Fruit fly (Drosophila melanogaster) whole organism, embryonic: Measurements from ENCODE around the gene CG7140.

Experiments
- Adf1 ChIP-seq: fragments of 200-800 bp; sonication (Bioruptor generic); IDR thresholded peaks from 2 replicates; pipeline ENCODE4 v1.3.6; 2022; ENCODE audit warnings: missing biosample characterization, missing genetic modification characterization
- Atf-2 ChIP-seq: fragments of 200-800 bp; sonication (Bioruptor generic); optimal IDR thresholded peaks from 2 replicates; lab custom pipeline; 2016; ENCODE audit warnings: missing biosample characterization, missing genetic modification characterization
- B-H2 ChIP-seq: fragments of 200-800 bp; sonication (Bioruptor generic); optimal IDR thresholded peaks from 2 replicates; lab custom pipeline; 2018; ENCODE audit warnings: missing biosample characterization, mild to moderate bottlenecking, missing genetic modification characterization
- Bteb2 ChIP-seq: fragments of 200-800 bp; sonication (Bioruptor generic); optimal IDR thresholded peaks from 2 replicates; lab custom pipeline; 2016; ENCODE audit warnings: missing biosample characterization, missing genetic modification characterization
- CG10209 ChIP-seq: fragments of 200-800 bp; sonication (Bioruptor generic); optimal IDR thresholded peaks from 3 replicates; lab custom pipeline; 2017; ENCODE audit warnings: missing biosample characterization, mild to moderate bottlenecking, missing genetic modification characterization, missing genetic modification reagents
- CG13296 ChIP-seq: fragments of 200-800 bp; sonication (Bioruptor generic); optimal IDR thresholded peaks from 3 replicates; lab custom pipeline; 2018; ENCODE audit warnings: missing biosample characterization, mild to moderate bottlenecking, missing genetic modification characterization
- CG14965 ChIP-seq: fragments of 200-800 bp; sonication (Bioruptor generic); optimal IDR thresholded peaks from 2 replicates; lab custom pipeline; 2016; ENCODE audit warnings: missing biosample characterization, missing genetic modification characterization, borderline replicate concordance
- CG1529 ChIP-seq: fragments of 200-800 bp; sonication (Bioruptor generic); optimal IDR thresholded peaks from 3 replicates; lab custom pipeline; 2018; ENCODE audit warnings: missing biosample characterization, missing genetic modification characterization
- CG16779 ChIP-seq: fragments of 200-800 bp; sonication (Bioruptor generic); IDR thresholded peaks from 2 replicates; pipeline ENCODE4 v1.3.6; 2022; ENCODE audit warnings: missing biosample characterization, missing genetic modification characterization
- CG16815 ChIP-seq: fragments of 200-800 bp; sonication (Bioruptor generic); optimal IDR thresholded peaks from 3 replicates; lab custom pipeline; 2017; ENCODE audit warnings: missing biosample characterization, mild to moderate bottlenecking, missing genetic modification characterization
- CG17829 ChIP-seq: fragments of 200-800 bp; optimal IDR thresholded peaks from 2 replicates; lab custom pipeline; 2019; ENCODE audit warnings: missing biosample characterization, mild to moderate bottlenecking, missing genetic modification characterization, moderate library complexity
- CG18262 ChIP-seq: fragments of 200-800 bp; optimal IDR thresholded peaks from 3 replicates; lab custom pipeline; 2019; ENCODE audit warnings: missing biosample characterization, mild to moderate bottlenecking, missing genetic modification characterization, moderate library complexity
- CG18619 ChIP-seq: fragments of 200-800 bp; sonication (Bioruptor generic); optimal IDR thresholded peaks from 3 replicates; lab custom pipeline; 2017; ENCODE audit warnings: missing biosample characterization, mild to moderate bottlenecking, missing genetic modification characterization
- CG42726 ChIP-seq: fragments of 200-800 bp; sonication (Bioruptor generic); IDR thresholded peaks from 2 replicates; pipeline ENCODE4 v1.3.6; 2022; ENCODE audit warnings: missing biosample characterization, missing genetic modification characterization; ENCODE audit not compliant: partially characterized antibody
- CG4707 ChIP-seq: fragments of 200-800 bp; sonication (Bioruptor generic); optimal IDR thresholded peaks from 2 replicates; lab custom pipeline; 2018; ENCODE audit warnings: missing biosample characterization, mild to moderate bottlenecking, missing genetic modification characterization, moderate library complexity
- CG7928 ChIP-seq: fragments of 200-800 bp; sonication (Bioruptor generic); optimal IDR thresholded peaks from 2 replicates; lab custom pipeline; 2017; ENCODE audit warnings: missing biosample characterization, mild to moderate bottlenecking, missing genetic modification characterization
- CG9817 ChIP-seq: fragments of 200-800 bp; sonication (Bioruptor generic); optimal IDR thresholded peaks from 2 replicates; lab custom pipeline; 2018; ENCODE audit warnings: missing biosample characterization, mild to moderate bottlenecking, missing genetic modification characterization, moderate library complexity
- CTCF ChIP-seq: fragments of 200-800 bp; sonication (Bioruptor generic); optimal IDR thresholded peaks from 2 replicates; lab custom pipeline; 2017; ENCODE audit warnings: missing biosample characterization, mild to moderate bottlenecking, missing genetic modification characterization, moderate library complexity
- Dek ChIP-seq: fragments of 200-800 bp; sonication (Bioruptor generic); optimal IDR thresholded peaks from 3 replicates; lab custom pipeline; 2019; ENCODE audit warnings: missing biosample characterization, mild to moderate bottlenecking, missing genetic modification characterization, moderate library complexity
- HmgD ChIP-seq: fragments of 200-800 bp; sonication (Bioruptor generic); optimal IDR thresholded peaks from 3 replicates; lab custom pipeline; 2016; ENCODE audit warnings: missing biosample characterization, missing genetic modification characterization
- Hr3 ChIP-seq: fragments of 200-800 bp; sonication (Bioruptor generic); optimal IDR thresholded peaks from 3 replicates; lab custom pipeline; 2016; ENCODE audit warnings: missing biosample characterization, missing genetic modification characterization
- Lpt ChIP-seq: fragments of >200 bp; optimal IDR thresholded peaks from 2 replicates; lab custom pipeline; 2018; ENCODE audit warnings: missing biosample characterization, missing genetic modification characterization
- Meics ChIP-seq: fragments of 200-800 bp; sonication (Bioruptor generic); optimal IDR thresholded peaks from 2 replicates; lab custom pipeline; 2017; ENCODE audit warnings: missing biosample characterization, mild to moderate bottlenecking, missing genetic modification characterization
- Neu2 ChIP-seq: fragments of 200-800 bp; sonication (Bioruptor generic); optimal IDR thresholded peaks from 3 replicates; lab custom pipeline; 2016; ENCODE audit warnings: missing biosample characterization, missing genetic modification characterization, borderline replicate concordance
- Nf-YC ChIP-seq: fragments of 200-800 bp; optimal IDR thresholded peaks from 3 replicates; lab custom pipeline; 2019; ENCODE audit warnings: missing biosample characterization, mild to moderate bottlenecking, missing genetic modification characterization, moderate library complexity
- Ravus ChIP-seq: fragments of 200-800 bp; sonication (Bioruptor generic); IDR thresholded peaks from 2 replicates; pipeline ENCODE4 v1.3.6; 2022; ENCODE audit warnings: missing biosample characterization, missing genetic modification characterization
- Sox100B ChIP-seq: fragments of 200-800 bp; sonication (Bioruptor generic); optimal IDR thresholded peaks from 3 replicates; lab custom pipeline; 2018; ENCODE audit warnings: missing biosample characterization, mild to moderate bottlenecking, missing genetic modification characterization
- Sox102F ChIP-seq: fragments of 200-800 bp; sonication (Bioruptor generic); optimal IDR thresholded peaks from 2 replicates; lab custom pipeline; 2018; ENCODE audit warnings: missing biosample characterization, mild to moderate bottlenecking, missing genetic modification characterization, moderate library complexity
- Usf ChIP-seq: fragments of 200-800 bp; sonication (Bioruptor generic); optimal IDR thresholded peaks from 2 replicates; lab custom pipeline; 2017; ENCODE audit warnings: missing genotype, missing biosample characterization, missing genetic modification characterization
- aop ChIP-seq: fragments of 200-800 bp; sonication (Bioruptor generic); IDR thresholded peaks from 2 replicates; pipeline ENCODE4 v1.3.6; 2022; ENCODE audit warnings: missing biosample characterization, missing genetic modification characterization
- caup ChIP-seq: fragments of 200-800 bp; sonication (Bioruptor generic); optimal IDR thresholded peaks from 3 replicates; lab custom pipeline; 2017; ENCODE audit warnings: missing biosample characterization, mild to moderate bottlenecking, missing genetic modification characterization, moderate library complexity; ENCODE audit not compliant: severe bottlenecking
- chif ChIP-seq, 2 experiments: fragments of 200-800 bp; sonication (Bioruptor generic); optimal IDR thresholded peaks; 3 replicates each; lab custom pipeline; 2016; ENCODE audit warnings: missing biosample characterization in 2 of 2, missing genetic modification characterization in 2 of 2
- ci ChIP-seq: fragments of 200-800 bp; sonication (Bioruptor generic); IDR thresholded peaks from 3 replicates; pipeline ENCODE4 v1.3.6; 2022; ENCODE audit warnings: missing biosample characterization, missing genetic modification characterization
- dmrt99B ChIP-seq: fragments of 200-800 bp; sonication (Bioruptor generic); optimal IDR thresholded peaks from 2 replicates; lab custom pipeline; 2018; ENCODE audit warnings: missing biosample characterization, mild to moderate bottlenecking, missing genetic modification characterization, moderate library complexity
- emc ChIP-seq: fragments of 200-800 bp; sonication (Bioruptor generic); optimal IDR thresholded peaks from 2 replicates; lab custom pipeline; 2016; ENCODE audit warnings: missing biosample characterization, missing genetic modification characterization
- ewg ChIP-seq: fragments of 200-800 bp; sonication (Bioruptor generic); optimal IDR thresholded peaks from 3 replicates; lab custom pipeline; 2017; ENCODE audit warnings: mild to moderate bottlenecking, missing biosample characterization, missing genetic modification reagents, missing genetic modification characterization
- fru ChIP-seq: fragments of >200 bp; optimal IDR thresholded peaks from 2 replicates; lab custom pipeline; 2017
- gem ChIP-seq: fragments of 200-800 bp; sonication (Bioruptor generic); optimal IDR thresholded peaks from 2 replicates; lab custom pipeline; 2019; ENCODE audit warnings: missing biosample characterization, mild to moderate bottlenecking, missing genetic modification characterization, moderate library complexity
- gro ChIP-seq: fragments of 200-800 bp; sonication (Bioruptor generic); optimal IDR thresholded peaks from 2 replicates; lab custom pipeline; 2016; ENCODE audit warnings: missing biosample characterization, missing genetic modification characterization
- gsb ChIP-seq: fragments of 200-800 bp; sonication (Bioruptor generic); IDR thresholded peaks from 2 replicates; pipeline ENCODE4 v1.3.6; 2022; ENCODE audit warnings: missing biosample characterization, missing genetic modification characterization
- jigr1 ChIP-seq: fragments of 200-800 bp; sonication (Bioruptor generic); IDR thresholded peaks from 3 replicates; pipeline ENCODE4 v1.3.6; 2022; ENCODE audit warnings: missing biosample characterization, missing genetic modification characterization
- lilli ChIP-seq: fragments of 200-800 bp; sonication (Bioruptor generic); optimal IDR thresholded peaks from 3 replicates; lab custom pipeline; 2016; ENCODE audit warnings: missing biosample characterization, missing genetic modification characterization
- lola ChIP-seq, 3 experiments: fragments of >200 bp in 2 of 3; fragments of 200-800 bp in 1 of 3; sonication (Bioruptor generic) in 1 of 3; optimal IDR thresholded peaks; 2 replicates each; lab custom pipeline; 2017 to 2019; ENCODE audit warnings: missing biosample characterization in 3 of 3, missing genetic modification characterization in 3 of 3, mild to moderate bottlenecking in 1 of 3, moderate library complexity in 1 of 3
- mirr ChIP-seq: fragments of 200-800 bp; sonication (Bioruptor generic); optimal IDR thresholded peaks from 3 replicates; lab custom pipeline; 2018; ENCODE audit warnings: missing biosample characterization, mild to moderate bottlenecking, missing genetic modification characterization
- p53 ChIP-seq: fragments of 200-800 bp; sonication (Bioruptor generic); optimal IDR thresholded peaks from 2 replicates; lab custom pipeline; 2016; ENCODE audit warnings: missing biosample characterization, missing genetic modification characterization
- phol ChIP-seq: fragments of 200-800 bp; sonication (Bioruptor generic); optimal IDR thresholded peaks from 3 replicates; lab custom pipeline; 2018; ENCODE audit warnings: missing biosample characterization, mild to moderate bottlenecking, missing genetic modification characterization, moderate library complexity
- row ChIP-seq: fragments of 200-800 bp; sonication (Bioruptor generic); IDR thresholded peaks from 3 replicates; pipeline ENCODE4 v1.3.6; 2022; ENCODE audit warnings: missing biosample characterization, missing genetic modification characterization
- seq ChIP-seq: fragments of 200-800 bp; sonication (Bioruptor generic); IDR thresholded peaks from 2 replicates; pipeline ENCODE4 v1.3.6; 2022; ENCODE audit warnings: missing biosample characterization, missing genetic modification characterization
- tup ChIP-seq: fragments of 200-800 bp; sonication (Bioruptor generic); optimal IDR thresholded peaks from 2 replicates; lab custom pipeline; 2016; ENCODE audit warnings: missing biosample characterization, mild to moderate bottlenecking, missing genetic modification characterization, moderate library complexity
- wek ChIP-seq: fragments of 200-800 bp; sonication (Bioruptor generic); optimal IDR thresholded peaks from 3 replicates; lab custom pipeline; 2018; ENCODE audit warnings: missing biosample characterization, mild to moderate bottlenecking, missing genetic modification characterization, moderate library complexity

Gene CG7140

dm6 chr3L:22075706-22076398 lies 47.7 kb upstream of the CG7140 start, which contains the start of the genes CG7130 and RpLP0 (continued):
- TF ChIP-seq lilli (GFP tag; lab: Kevin White, UChicago) (peak; percentile 83), p53 (GFP tag; lab: Kevin White, UChicago) (peak; percentile 89), fru (lab: Kevin White, UChicago) (no peak), CG1529 (GFP tag; lab: Kevin White, UChicago) (peak; percentile 90), gsb (GFP tag; lab: Robert Waterston, UW) (peak; percentile 83), gro (peak; percentile 84), CTCF (GFP tag; lab: Kevin White, UChicago) (peak; percentile 68), HmgD (GFP tag; lab: Kevin White, UChicago) (peak; percentile 85), CG16815 (GFP tag; lab: Kevin White, UChicago) (peak; percentile 68), CG18262 (tag; lab: Kevin White, UChicago) (peak; percentile 81), ci (GFP tag; lab: Robert Waterston, UW) (peak; percentile 97), gem (tag; lab: Kevin White, UChicago) (peak; percentile 74), row (GFP tag; lab: Robert Waterston, UW) (peak; percentile 57), CG14965 (GFP tag; lab: Kevin White, UChicago) (peak; percentile 84), B-H2 (GFP tag; lab: Kevin White, UChicago) (peak; percentile 96), Dek (tag; lab: Kevin White, UChicago) (peak; percentile 72), jigr1 (GFP tag; lab: Robert Waterston, UW) (no peak), CG16779 (peak; percentile 89), Nf-YC (peak; percentile 77), Atf-2 (GFP tag; lab: Kevin White, UChicago) (peak; percentile 88), CG18619 (GFP tag; lab: Kevin White, UChicago) (peak; percentile 96), Sox100B (GFP tag; lab: Kevin White, UChicago) (peak; percentile 94), emc (peak; percentile 90), chif (GFP tag; optimal IDR thresholded peaks at IDR 0.05; lab: Kevin White, UChicago) (peak; percentile 76 to 91), Meics (GFP tag; lab: Kevin White, UChicago) (peak; percentile 96), Bteb2 (GFP tag; lab: Kevin White, UChicago) (peak; percentile 90), wek (peak; percentile 94), CG4707 (GFP tag; lab: Kevin White, UChicago) (peak; percentile 92), CG42726 (GFP tag; lab: Robert Waterston, UW) (no peak; the same call in 1 of the 2 replicates), tup (peak; percentile 71), Lpt (GFP tag; lab: Kevin White, UChicago) (no peak), Hr3 (GFP tag; lab: Kevin White, UChicago) (peak; percentile 71), ewg (GFP tag; lab: Kevin White, UChicago) (peak; percentile 85), Neu2 (peak; percentile 83), Usf (GFP tag; lab: Kevin White, UChicago) (peak; percentile 84), phol (tag; lab: Kevin White, UChicago) (peak; percentile 91), dmrt99B (tag; lab: Kevin White, UChicago) (peak; percentile 81), Ravus (GFP tag; lab: Robert Waterston, UW) (peak; percentile 11; the same call in 1 of the 2 replicates), lola (GFP tag; optimal IDR thresholded peaks at IDR 0.05; lab: Kevin White, UChicago) (peak in 1 of 3 experiments; percentile 73), seq (GFP tag; lab: Robert Waterston, UW) (peak; percentile 83), aop (GFP tag; lab: Robert Waterston, UW) (no peak), CG9817 (tag; lab: Kevin White, UChicago) (peak; percentile 85), CG13296 (peak; percentile 95), caup (GFP tag; lab: Kevin White, UChicago) (peak; percentile 98), Adf1 (peak; percentile 53), Sox102F (GFP tag; lab: Kevin White, UChicago) (peak; percentile 59), CG7928 (peak; percentile 69), mirr (peak; percentile 97), CG10209 (peak; percentile 94), CG17829 (peak; percentile 87)
